Fruit fly (Drosophila melanogaster) whole organism, adult: ENCODE data around the gene CG11986.

Experiments used
- CG11617 ChIP-seq: fragments of 200-800 bp; sonication (Bioruptor generic); optimal IDR thresholded peaks from 2 replicates; lab custom pipeline; 2017; ENCODE audit warnings: mild to moderate bottlenecking, missing biosample characterization, missing genetic modification reagents, missing genetic modification characterization
- CG12768 ChIP-seq: fragments of 200-800 bp; sonication (Bioruptor generic); optimal IDR thresholded peaks from 2 replicates; lab custom pipeline; 2017; ENCODE audit warnings: missing biosample characterization, missing genetic modification characterization, mild to moderate bottlenecking, moderate library complexity, missing genetic modification reagents
- CG14711 ChIP-seq: fragments of 200-800 bp; sonication (Bioruptor generic); optimal IDR thresholded peaks from 2 replicates; lab custom pipeline; 2018; ENCODE audit warnings: missing biosample characterization, mild to moderate bottlenecking, missing genetic modification characterization, moderate library complexity
- CG1620 ChIP-seq: fragments of 200-800 bp; sonication (Bioruptor generic); optimal IDR thresholded peaks from 2 replicates; lab custom pipeline; 2016; ENCODE audit warnings: missing biosample characterization, missing genetic modification characterization
- CG33017 ChIP-seq: fragments of 200-800 bp; sonication (Bioruptor generic); optimal IDR thresholded peaks from 2 replicates; lab custom pipeline; 2018; ENCODE audit warnings: missing biosample characterization, mild to moderate bottlenecking, missing genetic modification characterization, moderate library complexity
- CG5204 ChIP-seq: fragments of 200-800 bp; sonication (Bioruptor generic); optimal IDR thresholded peaks from 2 replicates; lab custom pipeline; 2016; ENCODE audit warnings: missing biosample characterization, missing genetic modification characterization
- CG7045 ChIP-seq: fragments of 200-800 bp; sonication (Bioruptor generic); optimal IDR thresholded peaks from 2 replicates; lab custom pipeline; 2017; ENCODE audit warnings: missing biosample characterization, mild to moderate bottlenecking, missing genetic modification characterization
- CG7101 ChIP-seq: fragments of 200-800 bp; sonication (Bioruptor generic); optimal IDR thresholded peaks from 2 replicates; lab custom pipeline; 2018; ENCODE audit warnings: missing biosample characterization, mild to moderate bottlenecking, missing genetic modification characterization, moderate library complexity
- Clk ChIP-seq: fragments of 200-800 bp; sonication (Bioruptor generic); optimal IDR thresholded peaks from 2 replicates; lab custom pipeline; 2017; ENCODE audit warnings: missing biosample characterization, missing genetic modification characterization
- Crg-1 ChIP-seq: fragments of 200-800 bp; sonication (Bioruptor generic); optimal IDR thresholded peaks from 2 replicates; lab custom pipeline; 2016; ENCODE audit warnings: missing biosample characterization, missing genetic modification characterization
- Hr96 ChIP-seq: fragments of 200-800 bp; sonication (Bioruptor generic); optimal IDR thresholded peaks from 2 replicates; lab custom pipeline; 2016; ENCODE audit warnings: missing biosample characterization, missing genetic modification characterization
- Mnt ChIP-seq: fragments of 200-800 bp; sonication (Bioruptor generic); optimal IDR thresholded peaks from 2 replicates; lab custom pipeline; 2016; ENCODE audit warnings: missing biosample characterization, mild to moderate bottlenecking, missing genetic modification characterization
- bab1 ChIP-seq: fragments of 200-800 bp; sonication (Bioruptor generic); optimal IDR thresholded peaks from 3 replicates; lab custom pipeline; 2019; ENCODE audit warnings: missing biosample characterization, mild to moderate bottlenecking, missing genetic modification characterization, moderate library complexity
- cic ChIP-seq: fragments of 200-800 bp; sonication (Bioruptor generic); optimal IDR thresholded peaks from 2 replicates; lab custom pipeline; 2017; ENCODE audit warnings: missing biosample characterization, mild to moderate bottlenecking, missing genetic modification characterization, moderate library complexity
- cnc ChIP-seq, 2 experiments: fragments of >200 bp; optimal IDR thresholded peaks; 2 replicates each; lab custom pipeline; 2017
- kay ChIP-seq: fragments of 200-800 bp; sonication (Bioruptor generic); peaks from one replicate; lab custom pipeline; 2016; ENCODE audit warnings: missing biosample characterization, missing genetic modification characterization, borderline replicate concordance
- ovo ChIP-seq: fragments of 200-800 bp; sonication (Bioruptor generic); optimal IDR thresholded peaks from 2 replicates; lab custom pipeline; 2016; ENCODE audit warnings: missing biosample characterization, missing genetic modification characterization
- pad ChIP-seq: fragments of 200-800 bp; sonication (Bioruptor generic); optimal IDR thresholded peaks from 3 replicates; lab custom pipeline; 2017; ENCODE audit warnings: missing biosample characterization, missing genetic modification characterization, mild to moderate bottlenecking, moderate library complexity, missing genetic modification reagents
- tj ChIP-seq: fragments of 200-800 bp; sonication (Bioruptor generic); optimal IDR thresholded peaks from 3 replicates; lab custom pipeline; 2017; ENCODE audit warnings: missing biosample characterization, mild to moderate bottlenecking, missing genetic modification characterization, moderate library complexity
- toe ChIP-seq: fragments of 200-800 bp; sonication (Bioruptor generic); optimal IDR thresholded peaks from 2 replicates; lab custom pipeline; 2016; ENCODE audit warnings: missing biosample characterization, missing genetic modification characterization

Gene CG11986

DNA sequence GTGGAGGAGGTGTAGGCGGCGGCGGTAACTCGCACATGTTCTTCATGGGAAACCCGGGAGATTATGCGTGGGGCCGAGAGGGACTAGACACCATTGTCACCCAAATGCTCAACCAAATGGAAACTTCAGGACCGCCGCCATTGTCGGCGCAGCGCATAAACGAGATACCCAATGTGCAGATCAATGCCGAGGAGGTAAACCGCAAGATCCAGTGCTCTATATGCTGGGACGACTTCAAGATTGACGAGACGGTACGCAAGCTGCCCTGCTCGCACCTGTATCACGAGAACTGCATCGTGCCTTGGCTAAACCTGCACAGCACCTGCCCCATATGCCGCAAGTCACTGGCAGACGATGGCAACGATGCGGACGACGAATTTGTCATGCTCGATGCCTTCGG lies 8.0 kb upstream of the CG11986 start:
- TF ChIP-seq CG33017 (tag; lab: Kevin White, UChicago) (no peak), CG11617 (GFP tag; lab: Kevin White, UChicago) (no peak), kay (GFP tag; lab: Kevin White, UChicago) (no peak), Mnt (GFP tag; lab: Kevin White, UChicago) (no peak), tj (GFP tag; lab: Kevin White, UChicago) (no peak), Hr96 (GFP tag; lab: Kevin White, UChicago) (no peak), cic (GFP tag; lab: Kevin White, UChicago) (no peak), CG1620 (GFP tag; lab: Kevin White, UChicago) (no peak), CG12768 (no peak), ovo (GFP tag; lab: Kevin White, UChicago) (no peak), CG7101 (tag; lab: Kevin White, UChicago) (no peak), bab1 (GFP tag; lab: Kevin White, UChicago) (no peak), CG14711 (no peak), toe (GFP tag; lab: Kevin White, UChicago) (no peak), pad (GFP tag; lab: Kevin White, UChicago) (no peak), Crg-1 (GFP tag; lab: Kevin White, UChicago) (no peak), CG7045 (no peak), CG5204 (GFP tag; lab: Kevin White, UChicago) (no peak), Clk (GFP tag; lab: Kevin White, UChicago) (no peak)

DNA sequence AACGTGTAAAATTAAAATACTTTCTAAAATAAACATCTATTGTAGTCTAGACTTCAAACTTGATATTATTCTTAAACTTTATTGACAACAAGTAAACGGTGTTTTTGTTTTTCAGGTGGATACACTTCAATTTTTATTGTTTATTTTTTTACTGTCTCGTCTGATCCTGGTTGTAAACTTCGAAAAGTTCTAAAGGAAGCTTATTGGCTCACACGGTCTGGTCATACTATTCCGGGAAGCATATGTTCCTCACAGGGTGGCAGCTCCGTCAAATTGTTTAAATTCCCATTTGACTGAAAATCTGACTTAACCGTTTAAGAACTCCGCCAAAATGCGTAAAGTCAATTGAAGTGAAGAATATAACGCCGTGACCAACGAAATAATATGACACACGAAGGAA lies 7.0 kb upstream of the CG11986 start, which contains the start of gene CG11983:
Gene CG11983, plus strand, starts transcription at position 120 of the 400 bp plus-strand sequence.
- TF ChIP-seq bab1 (GFP tag; lab: Kevin White, UChicago) (peak; percentile 35), pad (GFP tag; lab: Kevin White, UChicago) (no peak), Clk (GFP tag; lab: Kevin White, UChicago) (no peak), CG11617 (GFP tag; lab: Kevin White, UChicago) (peak; percentile 10), CG14711 (no peak), toe (GFP tag; lab: Kevin White, UChicago) (no peak), CG5204 (GFP tag; lab: Kevin White, UChicago) (no peak), cic (GFP tag; lab: Kevin White, UChicago) (peak; percentile 28)

DNA sequence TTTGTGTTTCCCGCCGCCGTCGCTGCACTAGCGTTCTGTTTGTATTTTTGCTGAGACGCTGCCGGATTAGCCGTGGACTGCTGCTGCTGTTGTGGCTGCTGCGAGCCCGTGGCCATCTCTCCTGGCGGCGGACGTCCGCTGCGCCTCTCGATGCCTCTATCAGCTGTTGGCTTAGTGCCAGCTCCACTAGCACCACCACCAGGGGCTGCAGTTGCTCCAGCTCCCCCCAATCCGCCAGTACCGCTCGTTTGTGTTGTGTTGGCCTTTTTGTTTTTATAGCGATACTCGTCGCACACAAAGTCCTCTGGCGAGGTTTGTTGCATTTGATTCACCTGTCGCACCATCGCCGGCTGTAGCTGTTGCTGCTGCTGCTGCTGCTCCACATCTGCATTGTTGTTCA lies 4.6 kb upstream of the CG11986 start:
- TF ChIP-seq CG33017 (tag; lab: Kevin White, UChicago) = no peak
- TF ChIP-seq CG11617 (GFP tag; lab: Kevin White, UChicago) = no peak
- no peak for TF ChIP-seq CG14711
- TF ChIP-seq Mnt (GFP tag; lab: Kevin White, UChicago) = peak; percentile 43
- TF ChIP-seq Clk (GFP tag; lab: Kevin White, UChicago) = peak; percentile 29
- no peak for TF ChIP-seq ovo (GFP tag; lab: Kevin White, UChicago)
- TF ChIP-seq Crg-1 (GFP tag; lab: Kevin White, UChicago) = peak; percentile 27
- TF ChIP-seq CG1620 (GFP tag; lab: Kevin White, UChicago) = peak; percentile 34
- no peak for TF ChIP-seq Hr96 (GFP tag; lab: Kevin White, UChicago)
- TF ChIP-seq pad (GFP tag; lab: Kevin White, UChicago) = peak; percentile 53
- TF ChIP-seq kay (GFP tag; lab: Kevin White, UChicago) = no peak

dm6 chr3R:9011708-9012107 lies 3.5 kb upstream of the CG11986 start:
- peak; percentile 7 for TF ChIP-seq CG14711
- TF ChIP-seq CG5204 (GFP tag; lab: Kevin White, UChicago) = no peak
- TF ChIP-seq CG11617 (GFP tag; lab: Kevin White, UChicago) = peak; percentile 64
- TF ChIP-seq Crg-1 (GFP tag; lab: Kevin White, UChicago) = peak; percentile 21
- no peak for TF ChIP-seq bab1 (GFP tag; lab: Kevin White, UChicago)
- no peak for TF ChIP-seq kay (GFP tag; lab: Kevin White, UChicago)
- no peak for TF ChIP-seq cnc (optimal IDR thresholded peaks at IDR 0.05; lab: Kevin White, UChicago)
- peak; percentile 42 for TF ChIP-seq cic (GFP tag; lab: Kevin White, UChicago)
- peak; percentile 71 for TF ChIP-seq pad (GFP tag; lab: Kevin White, UChicago)
- TF ChIP-seq tj (GFP tag; lab: Kevin White, UChicago) = no peak
- no peak for TF ChIP-seq ovo (GFP tag; lab: Kevin White, UChicago)
- no peak for TF ChIP-seq Hr96 (GFP tag; lab: Kevin White, UChicago)
- TF ChIP-seq CG7045 = no peak
- TF ChIP-seq CG7101 (tag; lab: Kevin White, UChicago) = peak; percentile 52
- TF ChIP-seq Clk (GFP tag; lab: Kevin White, UChicago) = peak; percentile 36
- TF ChIP-seq CG1620 (GFP tag; lab: Kevin White, UChicago) = peak; percentile 20
- peak; percentile 25 for TF ChIP-seq CG33017 (tag; lab: Kevin White, UChicago)
- no peak for TF ChIP-seq toe (GFP tag; lab: Kevin White, UChicago)
- peak; percentile 32 for TF ChIP-seq CG12768
- peak; percentile 73 for TF ChIP-seq Mnt (GFP tag; lab: Kevin White, UChicago)

DNA sequence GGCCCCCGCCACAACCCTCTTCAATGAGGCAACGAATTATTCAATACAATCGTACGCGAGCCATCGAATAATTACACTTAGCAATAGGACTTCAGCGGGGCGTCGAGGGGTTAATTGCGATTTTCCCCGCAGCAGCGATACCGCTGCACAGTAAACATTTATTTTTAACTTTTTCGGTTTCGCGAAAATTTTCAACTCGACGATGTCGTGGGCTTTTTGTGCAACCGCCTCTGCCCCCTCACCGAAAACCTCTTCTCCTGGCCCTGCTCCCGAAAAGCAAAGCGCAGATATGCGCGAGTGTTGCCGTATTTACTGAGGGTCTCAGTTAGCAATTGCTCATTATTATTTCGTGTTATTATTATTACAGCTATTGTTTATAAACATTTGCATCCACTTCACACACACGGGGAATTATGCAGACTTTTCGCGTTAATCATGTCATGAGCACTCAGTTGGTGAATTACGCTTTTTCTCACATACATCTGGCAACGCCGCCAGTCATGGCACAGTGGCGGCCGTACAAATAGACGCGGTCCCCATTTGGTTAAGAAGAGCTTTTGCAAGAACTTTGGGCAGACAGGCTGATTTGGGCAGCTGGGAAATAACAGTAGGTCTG lies 1.4 kb upstream of the CG11986 start:
- peak; percentile 61 for TF ChIP-seq CG1620 (GFP tag; lab: Kevin White, UChicago)
- TF ChIP-seq CG5204 (GFP tag; lab: Kevin White, UChicago) = no peak
- peak; percentile 76 for TF ChIP-seq Crg-1 (GFP tag; lab: Kevin White, UChicago)
- TF ChIP-seq CG7101 (tag; lab: Kevin White, UChicago) = peak; percentile 49
- TF ChIP-seq Mnt (GFP tag; lab: Kevin White, UChicago) = peak; percentile 84
- TF ChIP-seq Clk (GFP tag; lab: Kevin White, UChicago) = peak; percentile 61
- peak; percentile 50 for TF ChIP-seq CG7045
- no peak for TF ChIP-seq ovo (GFP tag; lab: Kevin White, UChicago)
- TF ChIP-seq kay (GFP tag; lab: Kevin White, UChicago) = no peak
- TF ChIP-seq pad (GFP tag; lab: Kevin White, UChicago) = peak; percentile 93
- peak; percentile 82 for TF ChIP-seq CG11617 (GFP tag; lab: Kevin White, UChicago)
- peak; percentile 18 for TF ChIP-seq CG12768
- peak; percentile 71 for TF ChIP-seq bab1 (GFP tag; lab: Kevin White, UChicago)
- no peak for TF ChIP-seq Hr96 (GFP tag; lab: Kevin White, UChicago)
- peak; percentile 55 for TF ChIP-seq CG33017 (tag; lab: Kevin White, UChicago)
- no peak for TF ChIP-seq cnc (optimal IDR thresholded peaks at IDR 0.05; lab: Kevin White, UChicago)
- TF ChIP-seq cic (GFP tag; lab: Kevin White, UChicago) = peak; percentile 74
- peak; percentile 43 for TF ChIP-seq CG14711
- TF ChIP-seq toe (GFP tag; lab: Kevin White, UChicago) = no peak
- peak; percentile 62 for TF ChIP-seq tj (GFP tag; lab: Kevin White, UChicago)
